Worm (Caenorhabditis elegans) whole organism, young adult: Measurements from ENCODE around the gene Y55D5A.4.

ENCODE experiments used
- F39B2.1 ChIP-seq: fragments of 200-800 bp; sonication (Bioruptor generic); IDR thresholded peaks from 2 replicates; pipeline ENCODE4 v1.3.6; 2022; ENCODE audit warnings: missing genetic modification reagents, missing genetic modification characterization, missing compliant biosample characterization
- F55B11.4 ChIP-seq: sonication (generic microtip); optimal IDR thresholded peaks from 2 replicates; lab custom pipeline; 2016; ENCODE audit warnings: missing compliant biosample characterization, missing genetic modification characterization, borderline replicate concordance; ENCODE audit not compliant: insufficient read depth
- egrh-3 ChIP-seq: fragments of 200-800 bp; sonication (Bioruptor generic); IDR thresholded peaks from 2 replicates; pipeline ENCODE4 v1.3.6; 2022; ENCODE audit warnings: missing genetic modification reagents, missing genetic modification characterization, missing compliant biosample characterization
- hmg-1.2 ChIP-seq: fragments of 200-800 bp; sonication (Bioruptor generic); IDR thresholded peaks from 2 replicates; pipeline ENCODE4 v1.3.6; 2022; ENCODE audit warnings: missing genetic modification reagents, missing genetic modification characterization, missing compliant biosample characterization
- nfya-1 ChIP-seq: sonication (generic microtip); optimal IDR thresholded peaks from 2 replicates; lab custom pipeline; 2017; ENCODE audit warnings: antibody characterized with exemption, missing compliant biosample characterization, missing genetic modification characterization, borderline replicate concordance; ENCODE audit not compliant: insufficient read depth
- nfya-2 ChIP-seq: fragments of 200-800 bp; sonication (Bioruptor generic); IDR thresholded peaks from 2 replicates; pipeline ENCODE4 v1.3.6; 2022; ENCODE audit warnings: missing genetic modification reagents, missing genetic modification characterization, missing compliant biosample characterization
- zfh-2 ChIP-seq: fragments of 200-800 bp; sonication (Bioruptor generic); conservative IDR thresholded peaks from 2 replicates; pipeline ENCODE4 v1.3.6; 2022; ENCODE audit warnings: missing genetic modification reagents, missing genetic modification characterization, missing compliant biosample characterization

Gene Y55D5A.4

ce11 chrIII:2941578-2941977 is 48.3 kb downstream of the Y55D5A.4 start:
- no peak for TF ChIP-seq hmg-1.2 (GFP tag; lab: Robert Waterston, UW)
- no peak for TF ChIP-seq nfya-1
- no peak for TF ChIP-seq F55B11.4 (tag; lab: Kevin White, UChicago)
- TF ChIP-seq egrh-3 (GFP tag; lab: Robert Waterston, UW): no peak
- no peak for TF ChIP-seq zfh-2 (GFP tag; lab: Robert Waterston, UW)
- no peak for TF ChIP-seq nfya-2 (GFP tag; lab: Robert Waterston, UW)
- no peak for TF ChIP-seq F39B2.1
